Worm (Caenorhabditis elegans): ENCODE results near the gene F25E5.2.

DNA sequence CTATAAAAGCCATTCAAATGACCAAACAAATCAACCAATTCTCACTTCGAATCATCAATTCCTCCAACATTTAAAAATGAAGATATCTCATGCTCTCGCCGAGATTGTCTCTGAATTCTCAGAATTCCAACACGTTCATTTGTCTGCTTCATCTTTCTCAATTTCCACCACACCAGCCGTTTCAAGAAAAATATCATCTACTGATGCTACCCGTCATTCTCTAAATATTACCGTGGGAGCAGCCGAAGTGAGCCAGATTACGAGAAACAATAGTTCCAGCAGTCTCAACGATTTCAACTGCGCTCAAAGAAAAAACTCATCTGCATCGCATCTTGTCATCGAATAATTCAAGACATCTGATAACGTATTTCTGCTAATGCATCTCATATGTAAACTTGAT is 40.2 kb upstream of the F25E5.2 start, which contains the start of gene F18E3.12:
- TF ChIP-seq fos-1 (tag; optimal IDR thresholded peaks at IDR 0.05) (no peak), elt-3 (tag; optimal IDR thresholded peaks at IDR 0.05) (no peak), nhr-77 (tag; optimal IDR thresholded peaks at IDR 0.05) (no peak), ama-1 (optimal IDR thresholded peaks at IDR 0.05) (peak; percentile 77), ZK546.5 (tag; optimal IDR thresholded peaks at IDR 0.05) (no peak), lin-39 (tag; optimal IDR thresholded peaks at IDR 0.05) (no peak), aly-2 (tag; optimal IDR thresholded peaks at IDR 0.05) (no peak), zag-1 (tag; optimal IDR thresholded peaks at IDR 0.05) (no peak)

Measured in whole organism, L2 larva.